Fruit fly (Drosophila melanogaster) whole organism, adult: ENCODE measurements around the gene Cerk.

ENCODE experiments used
- CG11617 ChIP-seq: fragments of 200-800 bp; sonication (Bioruptor generic); optimal IDR thresholded peaks from 2 replicates; lab custom pipeline; 2017; ENCODE audit warnings: mild to moderate bottlenecking, missing biosample characterization, missing genetic modification reagents, missing genetic modification characterization
- CG12768 ChIP-seq: fragments of 200-800 bp; sonication (Bioruptor generic); optimal IDR thresholded peaks from 2 replicates; lab custom pipeline; 2017; ENCODE audit warnings: missing biosample characterization, missing genetic modification characterization, mild to moderate bottlenecking, moderate library complexity, missing genetic modification reagents
- CG14711 ChIP-seq: fragments of 200-800 bp; sonication (Bioruptor generic); optimal IDR thresholded peaks from 2 replicates; lab custom pipeline; 2018; ENCODE audit warnings: missing biosample characterization, mild to moderate bottlenecking, missing genetic modification characterization, moderate library complexity
- CG1620 ChIP-seq: fragments of 200-800 bp; sonication (Bioruptor generic); optimal IDR thresholded peaks from 2 replicates; lab custom pipeline; 2016; ENCODE audit warnings: missing biosample characterization, missing genetic modification characterization
- CG33017 ChIP-seq: fragments of 200-800 bp; sonication (Bioruptor generic); optimal IDR thresholded peaks from 2 replicates; lab custom pipeline; 2018; ENCODE audit warnings: missing biosample characterization, mild to moderate bottlenecking, missing genetic modification characterization, moderate library complexity
- CG5204 ChIP-seq: fragments of 200-800 bp; sonication (Bioruptor generic); optimal IDR thresholded peaks from 2 replicates; lab custom pipeline; 2016; ENCODE audit warnings: missing biosample characterization, missing genetic modification characterization
- CG7045 ChIP-seq: fragments of 200-800 bp; sonication (Bioruptor generic); optimal IDR thresholded peaks from 2 replicates; lab custom pipeline; 2017; ENCODE audit warnings: missing biosample characterization, mild to moderate bottlenecking, missing genetic modification characterization
- CG7101 ChIP-seq: fragments of 200-800 bp; sonication (Bioruptor generic); optimal IDR thresholded peaks from 2 replicates; lab custom pipeline; 2018; ENCODE audit warnings: missing biosample characterization, mild to moderate bottlenecking, missing genetic modification characterization, moderate library complexity
- Clk ChIP-seq: fragments of 200-800 bp; sonication (Bioruptor generic); optimal IDR thresholded peaks from 2 replicates; lab custom pipeline; 2017; ENCODE audit warnings: missing biosample characterization, missing genetic modification characterization
- Crg-1 ChIP-seq: fragments of 200-800 bp; sonication (Bioruptor generic); optimal IDR thresholded peaks from 2 replicates; lab custom pipeline; 2016; ENCODE audit warnings: missing biosample characterization, missing genetic modification characterization
- Hr96 ChIP-seq: fragments of 200-800 bp; sonication (Bioruptor generic); optimal IDR thresholded peaks from 2 replicates; lab custom pipeline; 2016; ENCODE audit warnings: missing biosample characterization, missing genetic modification characterization
- Mnt ChIP-seq: fragments of 200-800 bp; sonication (Bioruptor generic); optimal IDR thresholded peaks from 2 replicates; lab custom pipeline; 2016; ENCODE audit warnings: missing biosample characterization, mild to moderate bottlenecking, missing genetic modification characterization
- bab1 ChIP-seq: fragments of 200-800 bp; sonication (Bioruptor generic); optimal IDR thresholded peaks from 3 replicates; lab custom pipeline; 2019; ENCODE audit warnings: missing biosample characterization, mild to moderate bottlenecking, missing genetic modification characterization, moderate library complexity
- cic ChIP-seq: fragments of 200-800 bp; sonication (Bioruptor generic); optimal IDR thresholded peaks from 2 replicates; lab custom pipeline; 2017; ENCODE audit warnings: missing biosample characterization, mild to moderate bottlenecking, missing genetic modification characterization, moderate library complexity
- cnc ChIP-seq, 2 experiments: fragments of >200 bp; optimal IDR thresholded peaks; 2 replicates each; lab custom pipeline; 2017
- kay ChIP-seq: fragments of 200-800 bp; sonication (Bioruptor generic); peaks from one replicate; lab custom pipeline; 2016; ENCODE audit warnings: missing biosample characterization, missing genetic modification characterization, borderline replicate concordance
- ovo ChIP-seq: fragments of 200-800 bp; sonication (Bioruptor generic); optimal IDR thresholded peaks from 2 replicates; lab custom pipeline; 2016; ENCODE audit warnings: missing biosample characterization, missing genetic modification characterization
- pad ChIP-seq: fragments of 200-800 bp; sonication (Bioruptor generic); optimal IDR thresholded peaks from 3 replicates; lab custom pipeline; 2017; ENCODE audit warnings: missing biosample characterization, missing genetic modification characterization, mild to moderate bottlenecking, moderate library complexity, missing genetic modification reagents
- tj ChIP-seq: fragments of 200-800 bp; sonication (Bioruptor generic); optimal IDR thresholded peaks from 3 replicates; lab custom pipeline; 2017; ENCODE audit warnings: missing biosample characterization, mild to moderate bottlenecking, missing genetic modification characterization, moderate library complexity
- toe ChIP-seq: fragments of 200-800 bp; sonication (Bioruptor generic); optimal IDR thresholded peaks from 2 replicates; lab custom pipeline; 2016; ENCODE audit warnings: missing biosample characterization, missing genetic modification characterization

Gene Cerk

dm6 chr3R:5368170-5368781, at the start of gene Cerk:
Gene Cerk, minus strand, starts transcription at chr3R:5368306.
- no peak for TF ChIP-seq CG11617 (GFP tag; lab: Kevin White, UChicago)
- TF ChIP-seq CG7101: peak; percentile 53
- peak; percentile 39 for TF ChIP-seq CG1620 (GFP tag; lab: Kevin White, UChicago)
- peak; percentile 18 for TF ChIP-seq Clk (GFP tag; lab: Kevin White, UChicago)
- peak; percentile 42 for TF ChIP-seq Hr96 (GFP tag; lab: Kevin White, UChicago)
- TF ChIP-seq CG12768 (GFP tag; lab: Kevin White, UChicago): no peak
- TF ChIP-seq bab1: peak; percentile 63
- TF ChIP-seq kay (GFP tag; lab: Kevin White, UChicago): no peak
- peak; percentile 86 for TF ChIP-seq ovo (GFP tag; lab: Kevin White, UChicago)
- no peak for TF ChIP-seq CG5204 (GFP tag; lab: Kevin White, UChicago)
- TF ChIP-seq toe (GFP tag; lab: Kevin White, UChicago): peak; percentile 46
- no peak for TF ChIP-seq cnc (optimal IDR thresholded peaks at IDR 0.05; lab: Kevin White, UChicago)
- TF ChIP-seq tj (GFP tag; lab: Kevin White, UChicago): no peak
- no peak for TF ChIP-seq CG7045
- no peak for TF ChIP-seq cic (GFP tag; lab: Kevin White, UChicago)
- TF ChIP-seq Mnt (GFP tag; lab: Kevin White, UChicago): peak; percentile 47
- TF ChIP-seq pad: no peak
- no peak for TF ChIP-seq CG33017 (tag; lab: Kevin White, UChicago)
- TF ChIP-seq CG14711 (tag; lab: Kevin White, UChicago): no peak
- peak; percentile 50 for TF ChIP-seq Crg-1 (GFP tag; lab: Kevin White, UChicago)

dm6 chr3R:5414147-5414748, 46.1 kb upstream of the Cerk start, which contains the start of gene CG14669:
Gene CG14669, plus strand, starts transcription at chr3R:5414527.
- TF ChIP-seq ovo (GFP tag; lab: Kevin White, UChicago): no peak

- TF ChIP-seq toe (GFP tag; lab: Kevin White, UChicago) (no peak), cnc (optimal IDR thresholded peaks at IDR 0.05; lab: Kevin White, UChicago) (no peak), CG5204 (GFP tag; lab: Kevin White, UChicago) (peak; percentile 7), bab1 (no peak), CG33017 (tag; lab: Kevin White, UChicago) (no peak), Mnt (GFP tag; lab: Kevin White, UChicago) (no peak), CG14711 (tag; lab: Kevin White, UChicago) (no peak), CG11617 (GFP tag; lab: Kevin White, UChicago) (no peak), Hr96 (GFP tag; lab: Kevin White, UChicago) (no peak), Clk (GFP tag; lab: Kevin White, UChicago) (no peak), Crg-1 (GFP tag; lab: Kevin White, UChicago) (no peak), CG7045 (peak; percentile 13), CG7101 (no peak), CG1620 (GFP tag; lab: Kevin White, UChicago) (no peak), CG12768 (GFP tag; lab: Kevin White, UChicago) (no peak), pad (no peak), ovo (GFP tag; lab: Kevin White, UChicago) (no peak), kay (GFP tag; lab: Kevin White, UChicago) (no peak)
These were observed 44.9 kb upstream of the Cerk start for dm6 chr3R:5412987-5413386.

dm6 chr3R:5412306-5412705, 44.2 kb upstream of the Cerk start, which contains the start of gene Orco:
Gene Orco, minus strand, starts transcription at chr3R:5412406.
- TF ChIP-seq Clk (GFP tag; lab: Kevin White, UChicago) (no peak), CG1620 (GFP tag; lab: Kevin White, UChicago) (no peak), Mnt (GFP tag; lab: Kevin White, UChicago) (no peak), CG14711 (tag; lab: Kevin White, UChicago) (no peak), pad (no peak), tj (GFP tag; lab: Kevin White, UChicago) (no peak), kay (GFP tag; lab: Kevin White, UChicago) (no peak), CG7101 (no peak), CG11617 (GFP tag; lab: Kevin White, UChicago) (no peak), Crg-1 (GFP tag; lab: Kevin White, UChicago) (no peak), toe (GFP tag; lab: Kevin White, UChicago) (no peak), ovo (GFP tag; lab: Kevin White, UChicago) (no peak)

- TF ChIP-seq CG14711 (tag; lab: Kevin White, UChicago) (no peak), CG5204 (GFP tag; lab: Kevin White, UChicago) (no peak), cnc (optimal IDR thresholded peaks at IDR 0.05; lab: Kevin White, UChicago) (no peak), CG7101 (no peak), CG33017 (tag; lab: Kevin White, UChicago) (no peak), ovo (GFP tag; lab: Kevin White, UChicago) (no peak), CG7045 (no peak)
These were observed 35.9 kb upstream of the Cerk start, which contains the start of gene CG2663 for dm6 chr3R:5403963-5404362. Gene CG2663, minus strand, starts transcription at chr3R:5404135.

dm6 chr3R:5399096-5399495, 31.0 kb upstream of the Cerk start, which contains the start of gene Or83a:
Gene Or83a, minus strand, starts transcription at chr3R:5399196.
- no peak for TF ChIP-seq CG5204 (GFP tag; lab: Kevin White, UChicago)
- no peak for TF ChIP-seq pad
- no peak for TF ChIP-seq bab1
- no peak for TF ChIP-seq Clk (GFP tag; lab: Kevin White, UChicago)
- no peak for TF ChIP-seq Crg-1 (GFP tag; lab: Kevin White, UChicago)
- TF ChIP-seq Mnt (GFP tag; lab: Kevin White, UChicago): no peak
- no peak for TF ChIP-seq kay (GFP tag; lab: Kevin White, UChicago)
